Worm (Caenorhabditis elegans) whole organism, L1 larva: ENCODE data around the gene hsd-2.

Source experiments
- C04F5.9 ChIP-seq: sonication (generic microtip); optimal IDR thresholded peaks from 2 replicates; lab custom pipeline; 2016; ENCODE audit warnings: missing genetic modification characterization, missing compliant biosample characterization
- C16A3.4 ChIP-seq: fragments of 150-350 bp; optimal IDR thresholded peaks from 2 replicates; lab custom pipeline; 2014; ENCODE audit warnings: missing biosample characterization, missing genetic modification characterization
- F16B12.6 ChIP-seq: fragments of 150-350 bp; optimal IDR thresholded peaks from 2 replicates; lab custom pipeline; 2014; ENCODE audit warnings: missing biosample characterization, missing genetic modification characterization
- aha-1 ChIP-seq: fragments of 150-350 bp; optimal IDR thresholded peaks from 2 replicates; lab custom pipeline; 2014; ENCODE audit warnings: missing biosample characterization, missing genetic modification characterization
- alr-1 ChIP-seq: fragments of 200-800 bp; sonication (Bioruptor generic); optimal IDR thresholded peaks from 2 replicates; lab custom pipeline; 2018; ENCODE audit warnings: borderline replicate concordance, mild to moderate bottlenecking, missing genetic modification characterization, missing compliant biosample characterization
- aly-2 ChIP-seq: fragments of 150-350 bp; optimal IDR thresholded peaks from 2 replicates; lab custom pipeline; 2014; ENCODE audit warnings: missing biosample characterization, missing genetic modification characterization
- ama-1 ChIP-seq: fragments of 150-350 bp; optimal IDR thresholded peaks from 2 replicates; lab custom pipeline; 2014
- blmp-1 ChIP-seq: fragments of 150-350 bp; optimal IDR thresholded peaks from 2 replicates; lab custom pipeline; 2014; ENCODE audit warnings: missing biosample characterization, missing genetic modification characterization
- ceh-90 ChIP-seq: sonication (generic microtip); optimal IDR thresholded peaks from 2 replicates; lab custom pipeline; 2016; ENCODE audit warnings: missing genetic modification characterization, missing compliant biosample characterization
- ces-1 ChIP-seq: fragments of 150-350 bp; optimal IDR thresholded peaks from 2 replicates; lab custom pipeline; 2014; ENCODE audit warnings: missing biosample characterization, missing genetic modification reagents, missing genetic modification characterization
- dsc-1 ChIP-seq: sonication (generic microtip); optimal IDR thresholded peaks from 2 replicates; lab custom pipeline; 2016; ENCODE audit warnings: mild to moderate bottlenecking, missing genetic modification characterization, missing compliant biosample characterization
- efl-1 ChIP-seq, 4 experiments: fragments of 150-350 bp; optimal IDR thresholded peaks in 3 of 4; peaks in 1 of 4; 1 replicate in 1 of 4; 2 replicates in 3 of 4; lab custom pipeline; 2014; ENCODE audit warnings: missing biosample characterization in 2 of 4, missing genetic modification characterization in 2 of 4, missing genetic modification reagents in 2 of 4
- egl-27 ChIP-seq, 2 experiments: fragments of 150-350 bp in 1 of 2; sonication (generic microtip); optimal IDR thresholded peaks; 3 replicates each; lab custom pipeline; 2017 to 2018; ENCODE audit warnings: missing biosample characterization in 2 of 2, missing genetic modification characterization in 2 of 2, missing genetic modification reagents in 2 of 2
- ets-5 ChIP-seq: fragments of 200-800 bp; sonication (Bioruptor generic); IDR thresholded peaks from 2 replicates; pipeline ENCODE4 v1.3.6; 2022; ENCODE audit warnings: missing genetic modification characterization, missing compliant biosample characterization
- fkh-10 ChIP-seq: sonication (generic microtip); optimal IDR thresholded peaks from 2 replicates; lab custom pipeline; 2017; ENCODE audit warnings: missing biosample characterization, missing genetic modification reagents, missing genetic modification characterization
- grh-1 ChIP-seq: fragments of 200-800 bp; sonication (Bioruptor generic); IDR thresholded peaks from 2 replicates; pipeline ENCODE4 v1.3.6; 2022; ENCODE audit warnings: missing genetic modification reagents, missing genetic modification characterization, missing compliant biosample characterization
- hlh-17 ChIP-seq: fragments of 200-800 bp; sonication (Bioruptor generic); optimal IDR thresholded peaks from 2 replicates; lab custom pipeline; 2018; ENCODE audit warnings: missing genetic modification characterization, mild to moderate bottlenecking, missing compliant biosample characterization, moderate library complexity, borderline replicate concordance
- hlh-4 ChIP-seq: sonication (generic microtip); optimal IDR thresholded peaks from 2 replicates; lab custom pipeline; 2016; ENCODE audit warnings: mild to moderate bottlenecking, missing genetic modification characterization, missing compliant biosample characterization
- jun-1 ChIP-seq: fragments of 150-350 bp; optimal IDR thresholded peaks from 2 replicates; lab custom pipeline; 2014; ENCODE audit warnings: missing biosample characterization, missing genetic modification reagents, missing genetic modification characterization
- lin-13 ChIP-seq: fragments of 150-350 bp; optimal IDR thresholded peaks from 2 replicates; lab custom pipeline; 2014; ENCODE audit warnings: missing biosample characterization, missing genetic modification reagents, missing genetic modification characterization
- lin-35 ChIP-seq, 2 experiments: fragments of 150-350 bp; optimal IDR thresholded peaks; 2 replicates each; lab custom pipeline; 2014; ENCODE audit warnings: missing biosample characterization in 2 of 2, missing genetic modification characterization in 2 of 2, missing genetic modification reagents in 2 of 2
- lsy-2 ChIP-seq, 2 experiments: fragments of 150-350 bp; optimal IDR thresholded peaks; 2 replicates each; lab custom pipeline; 2014; ENCODE audit warnings: missing biosample characterization in 2 of 2, missing genetic modification characterization in 2 of 2
- mef-2 ChIP-seq: fragments of 150-350 bp; optimal IDR thresholded peaks from 2 replicates; lab custom pipeline; 2014; ENCODE audit warnings: missing biosample characterization, missing genetic modification characterization
- mep-1 ChIP-seq: fragments of 150-350 bp; optimal IDR thresholded peaks from 2 replicates; lab custom pipeline; 2014; ENCODE audit warnings: missing biosample characterization, missing genetic modification characterization
- nhr-20 ChIP-seq: sonication (generic microtip); optimal IDR thresholded peaks from 2 replicates; lab custom pipeline; 2016; ENCODE audit warnings: mild to moderate bottlenecking, missing genetic modification characterization, missing compliant biosample characterization
- nhr-237 ChIP-seq: fragments of 150-350 bp; optimal IDR thresholded peaks from 2 replicates; lab custom pipeline; 2014; ENCODE audit warnings: missing biosample characterization, missing genetic modification characterization
- nhr-28 ChIP-seq: fragments of 150-350 bp; optimal IDR thresholded peaks from 2 replicates; lab custom pipeline; 2014; ENCODE audit warnings: missing biosample characterization, missing genetic modification characterization
- nhr-71 ChIP-seq: sonication (generic microtip); optimal IDR thresholded peaks from 2 replicates; lab custom pipeline; 2016; ENCODE audit warnings: mild to moderate bottlenecking, missing genetic modification characterization, moderate library complexity, missing compliant biosample characterization
- nhr-77 ChIP-seq: fragments of 150-350 bp; optimal IDR thresholded peaks from 2 replicates; lab custom pipeline; 2014; ENCODE audit warnings: missing biosample characterization, missing genetic modification characterization
- nhr-84 ChIP-seq: sonication (generic microtip); optimal IDR thresholded peaks from 2 replicates; lab custom pipeline; 2017; ENCODE audit warnings: missing biosample characterization, missing genetic modification characterization
- nhr-90 ChIP-seq: sonication (generic microtip); optimal IDR thresholded peaks from 2 replicates; lab custom pipeline; 2016; ENCODE audit warnings: mild to moderate bottlenecking, missing genetic modification characterization, missing compliant biosample characterization; ENCODE audit not compliant: poor library complexity
- pax-3 ChIP-seq: fragments of 200-800 bp; sonication (Bioruptor generic); optimal IDR thresholded peaks from 2 replicates; lab custom pipeline; 2018; ENCODE audit warnings: mild to moderate bottlenecking, missing genetic modification characterization, moderate library complexity, missing compliant biosample characterization
- rnt-1 ChIP-seq: sonication (generic microtip); optimal IDR thresholded peaks from 2 replicates; lab custom pipeline; 2016; ENCODE audit warnings: mild to moderate bottlenecking, missing genetic modification characterization, moderate library complexity, missing compliant biosample characterization
- snu-23 ChIP-seq: sonication (generic microtip); optimal IDR thresholded peaks from 2 replicates; lab custom pipeline; 2016; ENCODE audit warnings: missing genetic modification characterization, missing compliant biosample characterization
- sptf-1 ChIP-seq: fragments of 150-350 bp; optimal IDR thresholded peaks from 2 replicates; lab custom pipeline; 2014; ENCODE audit warnings: missing biosample characterization, missing genetic modification characterization
- sup-37 ChIP-seq: fragments of 200-800 bp; sonication (Bioruptor generic); optimal IDR thresholded peaks from 2 replicates; lab custom pipeline; 2018; ENCODE audit warnings: mild to moderate bottlenecking, missing genetic modification characterization, missing compliant biosample characterization
- swsn-7 ChIP-seq: sonication (generic microtip); optimal IDR thresholded peaks from 2 replicates; lab custom pipeline; 2016; ENCODE audit warnings: missing genetic modification characterization, missing compliant biosample characterization
- unc-30 ChIP-seq: sonication (generic microtip); optimal IDR thresholded peaks from 2 replicates; lab custom pipeline; 2017; ENCODE audit warnings: missing biosample characterization, missing genetic modification characterization
- unc-62 ChIP-seq: fragments of 150-350 bp; optimal IDR thresholded peaks from 2 replicates; lab custom pipeline; 2014; ENCODE audit warnings: missing biosample characterization, missing genetic modification reagents, missing genetic modification characterization
- unc-86 ChIP-seq: sonication (generic microtip); optimal IDR thresholded peaks from 2 replicates; lab custom pipeline; 2016; ENCODE audit warnings: missing genetic modification characterization, missing compliant biosample characterization
- vab-15 ChIP-seq: sonication (generic microtip); optimal IDR thresholded peaks from 2 replicates; lab custom pipeline; 2017; ENCODE audit warnings: missing genotype, mild to moderate bottlenecking, missing genetic modification characterization, missing compliant biosample characterization
- xbp-1 ChIP-seq: sonication (generic microtip); optimal IDR thresholded peaks from 2 replicates; lab custom pipeline; 2016; ENCODE audit warnings: missing genetic modification characterization, missing compliant biosample characterization
- zag-1 ChIP-seq: fragments of 150-350 bp; optimal IDR thresholded peaks from 2 replicates; lab custom pipeline; 2014; ENCODE audit warnings: missing biosample characterization, missing genetic modification characterization
- ztf-4 ChIP-seq: fragments of 150-350 bp; optimal IDR thresholded peaks from 2 replicates; lab custom pipeline; 2014; ENCODE audit warnings: missing biosample characterization, missing genetic modification characterization

Gene hsd-2

DNA sequence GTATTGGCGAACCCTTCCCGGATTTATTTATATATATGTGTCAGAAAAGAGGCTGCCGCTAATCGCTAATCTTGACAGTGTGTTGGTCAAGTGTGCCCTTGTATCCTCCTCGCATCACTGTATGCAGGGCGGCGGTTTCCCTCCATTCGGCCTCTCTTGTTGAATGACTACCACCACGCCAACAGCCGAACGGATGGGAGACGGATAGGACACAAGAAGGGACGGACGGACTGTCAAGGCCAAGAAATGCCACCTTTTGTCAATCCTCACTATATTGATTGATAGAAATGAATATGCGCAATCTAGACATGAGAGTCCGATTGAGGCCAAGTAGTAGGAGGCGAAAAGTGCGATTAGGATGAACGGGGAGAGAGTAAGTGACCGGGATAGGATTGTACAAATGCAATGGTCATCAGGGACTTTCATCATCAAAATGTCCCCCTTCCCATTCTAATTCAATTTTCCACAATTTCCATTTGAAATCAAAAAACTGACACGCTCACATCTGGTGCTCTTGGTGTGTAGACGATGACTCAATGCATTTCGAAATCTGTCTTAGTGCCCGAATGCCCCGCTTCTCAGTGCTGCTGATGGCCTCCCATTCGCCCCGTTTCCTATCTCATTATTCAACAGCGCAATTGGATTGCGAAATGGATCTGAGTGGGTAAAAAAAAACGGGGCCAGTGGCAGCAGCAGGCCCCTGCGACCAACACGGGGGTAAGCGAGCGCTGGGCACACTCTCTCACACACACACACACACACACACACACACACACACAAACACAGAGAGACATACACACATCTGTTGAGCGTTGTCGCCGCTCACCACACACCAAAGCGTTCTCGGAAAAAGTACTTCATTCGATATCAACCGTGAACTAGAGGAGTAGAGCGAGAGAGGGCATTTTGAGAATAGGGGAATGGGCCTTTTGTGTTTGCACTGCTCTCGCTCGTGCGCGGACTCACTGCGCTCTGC, 43.1 kb upstream of the hsd-2 start (continued):
- TF ChIP-seq efl-1 (optimal IDR thresholded peaks at IDR 0.05; lab: Kevin White, UChicago): peak in 1 of 2 experiments; percentile 24
- TF ChIP-seq efl-1 (GFP tag; optimal IDR thresholded peaks at IDR 0.05 in 1 of 2; lab: Kevin White, UChicago): peak in 1 of 2 experiments; percentile 67
- no peak for TF ChIP-seq fkh-10 (GFP tag; lab: Kevin White, UChicago)
- TF ChIP-seq vab-15 (tag; lab: Kevin White, UChicago): no peak
- TF ChIP-seq lin-35 (GFP tag; optimal IDR thresholded peaks at IDR 0.05; lab: Kevin White, UChicago): peak in 1 of 2 experiments; percentile 14
- peak; percentile 43 for TF ChIP-seq unc-86 (tag; lab: Kevin White, UChicago)
- peak; percentile 54 for TF ChIP-seq dsc-1
- TF ChIP-seq ces-1 (GFP tag; lab: Kevin White, UChicago): peak; percentile 45
- TF ChIP-seq nhr-90 (tag; lab: Kevin White, UChicago): no peak
- TF ChIP-seq zag-1 (tag; lab: Kevin White, UChicago): no peak
- peak; percentile 31 for TF ChIP-seq xbp-1 (tag; lab: Kevin White, UChicago)
- peak; percentile 48 for TF ChIP-seq nhr-20
- no peak for TF ChIP-seq mef-2 (tag; lab: Kevin White, UChicago)
- TF ChIP-seq egl-27 (tag; optimal IDR thresholded peaks at IDR 0.05; lab: Kevin White, UChicago): peak in 1 of 2 experiments; percentile 49
- TF ChIP-seq snu-23 (GFP tag; lab: Kevin White, UChicago): peak; percentile 41
- TF ChIP-seq jun-1 (tag; lab: Kevin White, UChicago): peak; percentile 81
- peak; percentile 53 for TF ChIP-seq ztf-4 (tag; lab: Kevin White, UChicago)
- no peak for TF ChIP-seq pax-3
- TF ChIP-seq blmp-1 (tag; lab: Kevin White, UChicago): peak; percentile 6
- peak; percentile 56 for TF ChIP-seq nhr-77 (tag; lab: Kevin White, UChicago)

- TF ChIP-seq unc-30 (tag; lab: Kevin White, UChicago) (no peak), lsy-2 (tag; optimal IDR thresholded peaks at IDR 0.05; lab: Kevin White, UChicago) (no peak), ceh-90 (no peak), F16B12.6 (tag; lab: Kevin White, UChicago) (no peak), alr-1 (no peak), unc-62 (GFP tag; lab: Kevin White, UChicago) (no peak), efl-1 (optimal IDR thresholded peaks at IDR 0.05; lab: Kevin White, UChicago) (no peak), efl-1 (GFP tag; optimal IDR thresholded peaks at IDR 0.05 in 1 of 2; lab: Kevin White, UChicago) (no peak), lin-13 (no peak), nhr-84 (no peak), jun-1 (tag; lab: Kevin White, UChicago) (no peak)
Measured at ce11 chrX:4965592-4965991, 39.4 kb upstream of the hsd-2 start.

DNA sequence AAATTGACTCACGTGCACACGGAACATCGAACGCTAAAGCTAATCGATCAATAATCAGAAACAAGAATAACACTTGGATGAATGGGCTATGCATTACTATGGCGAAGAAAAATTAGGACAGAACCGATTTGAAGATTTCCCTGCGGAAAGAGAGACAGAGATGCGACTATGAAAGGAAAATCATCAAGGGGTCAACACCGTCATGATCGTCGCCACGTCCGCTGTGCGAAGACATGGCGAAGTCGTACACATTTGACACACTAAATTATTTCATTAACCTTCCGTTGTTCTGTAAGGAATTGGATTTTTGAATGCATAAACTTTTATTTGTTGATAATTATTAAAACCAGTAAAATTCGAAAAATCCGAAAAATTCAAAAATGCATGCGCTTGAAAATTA, 35.8 kb upstream of the hsd-2 start, which contains the start of gene M03F4.6:
M03F4.6 (minus strand) TSS at position 101 of the 400 bp plus-strand sequence.
- no peak for TF ChIP-seq ets-5
- no peak for TF ChIP-seq nhr-237 (tag; lab: Kevin White, UChicago)
- peak; percentile 74 for TF ChIP-seq ama-1 (lab: Kevin White, UChicago)
- TF ChIP-seq C04F5.9 (tag; lab: Kevin White, UChicago): no peak
- peak; percentile 95 for TF ChIP-seq blmp-1 (tag; lab: Kevin White, UChicago)
- TF ChIP-seq mep-1 (tag; lab: Kevin White, UChicago): peak; percentile 52
- peak; percentile 90 for TF ChIP-seq ztf-4 (tag; lab: Kevin White, UChicago)
- TF ChIP-seq nhr-71: peak; percentile 38
- TF ChIP-seq rnt-1 (tag; lab: Kevin White, UChicago): peak; percentile 13

DNA sequence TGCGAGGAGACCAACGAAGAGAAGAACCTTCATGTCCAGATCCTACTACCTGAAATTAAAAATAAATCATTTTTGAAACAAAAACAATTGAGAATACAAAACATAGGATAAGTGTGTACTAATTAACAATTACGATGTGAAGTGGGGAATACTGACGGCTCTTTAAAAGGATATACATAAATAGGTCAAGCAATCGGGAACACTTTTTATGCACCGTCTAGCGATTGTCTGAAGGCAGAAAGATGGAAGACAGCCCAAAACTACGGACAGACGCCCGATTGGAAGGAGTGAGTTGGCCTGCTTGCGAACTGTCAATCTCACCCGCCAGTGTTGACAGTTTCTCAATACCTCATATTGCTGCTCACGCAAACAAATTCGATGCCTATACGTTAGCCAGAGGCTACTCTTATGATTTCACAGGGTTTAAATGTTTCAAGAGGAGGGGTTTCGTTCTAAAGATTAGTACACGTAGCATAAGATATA, 34.1 kb upstream of the hsd-2 start, which contains the start of gene calu-1:
calu-1 (minus strand) TSS at position 51 of the 483 bp plus-strand sequence.
- no peak for TF ChIP-seq swsn-7 (tag; lab: Kevin White, UChicago)
- no peak for TF ChIP-seq lin-13
- no peak for TF ChIP-seq lsy-2 (tag; optimal IDR thresholded peaks at IDR 0.05; lab: Kevin White, UChicago)
- no peak for TF ChIP-seq hlh-17 (GFP tag; lab: Kevin White, UChicago)
- TF ChIP-seq grh-1 (GFP tag; lab: Robert Waterston, UW): no peak
- TF ChIP-seq aha-1 (tag; lab: Kevin White, UChicago): no peak
- TF ChIP-seq nhr-237 (tag; lab: Kevin White, UChicago): no peak
- no peak for TF ChIP-seq aly-2 (tag; lab: Kevin White, UChicago)
- no peak for TF ChIP-seq nhr-84
- TF ChIP-seq C16A3.4: no peak
- TF ChIP-seq ama-1 (lab: Kevin White, UChicago): no peak
- no peak for TF ChIP-seq ceh-90
- no peak for TF ChIP-seq lin-35 (GFP tag; optimal IDR thresholded peaks at IDR 0.05; lab: Kevin White, UChicago)
- TF ChIP-seq rnt-1 (tag; lab: Kevin White, UChicago): no peak
- TF ChIP-seq nhr-28 (tag; lab: Kevin White, UChicago): no peak
- no peak for TF ChIP-seq hlh-4 (tag; lab: Kevin White, UChicago)
- no peak for TF ChIP-seq ets-5
- TF ChIP-seq sptf-1 (tag; lab: Kevin White, UChicago): no peak
- TF ChIP-seq sup-37: no peak
- TF ChIP-seq, all 84 proteins: peak for 0
